Worm (Caenorhabditis elegans) whole organism, L2 larva: Measurements from ENCODE around the gene srt-48.

Experiments used
- blmp-1 ChIP-seq: sonication (generic microtip); optimal IDR thresholded peaks from 2 replicates; lab custom pipeline; 2017; ENCODE audit warnings: missing genetic modification characterization, mild to moderate bottlenecking, missing compliant biosample characterization, antibody characterized with exemption, moderate library complexity; ENCODE audit not compliant: insufficient read depth
- ceh-82 ChIP-seq: fragments of 150-350 bp; optimal IDR thresholded peaks from 2 replicates; lab custom pipeline; 2014; ENCODE audit warnings: missing biosample characterization, missing genetic modification characterization
- elt-1 ChIP-seq: fragments of 150-350 bp; optimal IDR thresholded peaks from 2 replicates; lab custom pipeline; 2014; ENCODE audit warnings: missing biosample characterization, missing genetic modification characterization
- elt-3 ChIP-seq: sonication (generic microtip); optimal IDR thresholded peaks from 2 replicates; lab custom pipeline; 2017; ENCODE audit warnings: missing biosample characterization, missing genetic modification characterization
- lin-13 ChIP-seq: fragments of 150-350 bp; optimal IDR thresholded peaks from 2 replicates; lab custom pipeline; 2014; ENCODE audit warnings: missing biosample characterization, missing genetic modification reagents, missing genetic modification characterization
- lin-39 ChIP-seq: fragments of 150-350 bp; optimal IDR thresholded peaks from 2 replicates; lab custom pipeline; 2014; ENCODE audit warnings: missing biosample characterization, missing genetic modification reagents, missing genetic modification characterization
- nhr-77 ChIP-seq: fragments of 150-350 bp; optimal IDR thresholded peaks from 2 replicates; lab custom pipeline; 2014; ENCODE audit warnings: missing biosample characterization, missing genetic modification characterization
- sma-3 ChIP-seq: sonication (generic microtip); optimal IDR thresholded peaks from 2 replicates; lab custom pipeline; 2016; ENCODE audit warnings: missing genetic modification reagents, missing genetic modification characterization, missing compliant biosample characterization
- sma-9 ChIP-seq, 2 experiments: fragments of 150-350 bp in 1 of 2; sonication (generic microtip) in 1 of 2; optimal IDR thresholded peaks; 2 replicates each; lab custom pipeline; 2014 to 2016; ENCODE audit warnings: missing genetic modification characterization in 2 of 2, mild to moderate bottlenecking in 1 of 2, missing biosample characterization in 1 of 2, missing compliant biosample characterization in 1 of 2, missing genetic modification reagents in 1 of 2, moderate library complexity in 1 of 2
- unc-62 ChIP-seq: fragments of 150-350 bp; optimal IDR thresholded peaks from 2 replicates; lab custom pipeline; 2014; ENCODE audit warnings: missing biosample characterization, missing genetic modification reagents, missing genetic modification characterization
- ztf-11 ChIP-seq: sonication (generic microtip); optimal IDR thresholded peaks from 2 replicates; lab custom pipeline; 2017; ENCODE audit warnings: missing biosample characterization, missing genetic modification characterization

DNA sequence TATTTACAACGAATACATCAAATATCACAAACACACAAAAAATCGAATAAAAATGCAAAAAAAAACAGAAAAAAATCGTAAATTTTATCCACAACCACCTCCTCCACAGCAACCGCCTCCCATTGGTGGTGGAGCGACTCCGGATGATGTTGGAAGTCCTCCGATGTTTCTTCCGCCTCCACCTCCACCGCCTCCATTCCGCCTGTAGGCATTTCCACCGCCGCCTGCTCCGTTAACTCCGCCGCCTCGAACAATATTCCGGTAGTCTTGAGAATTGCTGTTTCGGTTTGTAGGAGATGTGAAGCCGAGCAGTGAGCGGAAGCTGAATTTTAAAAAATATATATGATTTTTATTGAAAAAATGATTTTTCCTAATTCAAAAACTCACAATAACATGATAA is 40.3 kb downstream of the srt-48 start:
- TF ChIP-seq unc-62 (GFP tag; lab: Kevin White, UChicago): no peak
- TF ChIP-seq blmp-1 (tag; lab: Kevin White, UChicago): no peak
- TF ChIP-seq lin-13 (GFP tag; lab: Kevin White, UChicago): no peak
- no peak for TF ChIP-seq sma-9 (GFP tag; optimal IDR thresholded peaks at IDR 0.05; lab: Kevin White, UChicago)
- no peak for TF ChIP-seq sma-9 (tag; optimal IDR thresholded peaks at IDR 0.05; lab: Kevin White, UChicago)
- TF ChIP-seq ztf-11 (tag; lab: Kevin White, UChicago): no peak
- no peak for TF ChIP-seq elt-1 (tag; lab: Kevin White, UChicago)
- TF ChIP-seq elt-3: no peak
- TF ChIP-seq nhr-77 (tag; lab: Kevin White, UChicago): no peak
- TF ChIP-seq ceh-82 (tag; lab: Kevin White, UChicago): no peak
- TF ChIP-seq lin-39 (tag; lab: Kevin White, UChicago): no peak
- TF ChIP-seq sma-3 (GFP tag; lab: Kevin White, UChicago): no peak
